Worm (Caenorhabditis elegans) whole organism, mixed stage, embryonic: ENCODE results near the gene fipr-21.

Source experiments
- M03D4.4 ChIP-seq: sonication (generic microtip); optimal IDR thresholded peaks from 2 replicates; lab custom pipeline; 2017; ENCODE audit warnings: mild to moderate bottlenecking, missing genetic modification characterization, missing compliant biosample characterization
- bed-3 ChIP-seq: fragments of 200-800 bp; sonication (Bioruptor generic); optimal IDR thresholded peaks from 3 replicates; lab custom pipeline; 2018; ENCODE audit warnings: mild to moderate bottlenecking, missing genetic modification characterization, moderate library complexity, missing compliant biosample characterization
- blmp-1 ChIP-seq: fragments of 150-350 bp; optimal IDR thresholded peaks from 2 replicates; lab custom pipeline; 2014; ENCODE audit warnings: missing biosample characterization, missing genetic modification characterization
- ceh-43 ChIP-seq: fragments of 200-800 bp; sonication (Bioruptor generic); optimal IDR thresholded peaks from 2 replicates; lab custom pipeline; 2018; ENCODE audit warnings: mild to moderate bottlenecking, missing genetic modification characterization, moderate library complexity, missing compliant biosample characterization
- ceh-83 ChIP-seq: fragments of 200-800 bp; sonication (Bioruptor generic); optimal IDR thresholded peaks from 2 replicates; lab custom pipeline; 2018; ENCODE audit warnings: mild to moderate bottlenecking, missing genetic modification characterization, missing compliant biosample characterization
- cnd-1 ChIP-seq: fragments of 200-800 bp; sonication (Bioruptor generic); optimal IDR thresholded peaks from 2 replicates; lab custom pipeline; 2018; ENCODE audit warnings: mild to moderate bottlenecking, missing genetic modification characterization, missing compliant biosample characterization
- elt-1 ChIP-seq: sonication (generic microtip); optimal IDR thresholded peaks from 2 replicates; lab custom pipeline; 2017; ENCODE audit warnings: missing genetic modification characterization, mild to moderate bottlenecking, missing compliant biosample characterization, antibody characterized with exemption, moderate library complexity, borderline replicate concordance; ENCODE audit not compliant: insufficient read depth
- elt-3 ChIP-seq: fragments of 150-350 bp; optimal IDR thresholded peaks from 2 replicates; lab custom pipeline; 2014; ENCODE audit warnings: missing biosample characterization, missing genetic modification characterization
- ham-2 ChIP-seq: fragments of 200-800 bp; sonication (Bioruptor generic); optimal IDR thresholded peaks from 2 replicates; lab custom pipeline; 2018; ENCODE audit warnings: mild to moderate bottlenecking, missing genetic modification characterization, missing compliant biosample characterization
- hlh-1 ChIP-seq: fragments of 150-350 bp; optimal IDR thresholded peaks from 2 replicates; lab custom pipeline; 2014; ENCODE audit warnings: missing biosample characterization, missing genetic modification reagents, missing genetic modification characterization
- mab-5 ChIP-seq: fragments of 150-350 bp; optimal IDR thresholded peaks from 2 replicates; lab custom pipeline; 2014; ENCODE audit warnings: missing biosample characterization, missing genetic modification characterization
- nhr-2 ChIP-seq: fragments of 150-350 bp; optimal IDR thresholded peaks from 2 replicates; lab custom pipeline; 2014; ENCODE audit warnings: missing biosample characterization, missing genetic modification characterization
- nhr-28 ChIP-seq: fragments of 150-350 bp; optimal IDR thresholded peaks from 2 replicates; lab custom pipeline; 2014; ENCODE audit warnings: missing biosample characterization, missing genetic modification characterization
- pha-4 ChIP-seq: fragments of 150-350 bp; optimal IDR thresholded peaks from 2 replicates; lab custom pipeline; 2018; ENCODE audit warnings: missing biosample characterization, missing genetic modification reagents, missing genetic modification characterization
- sem-2 ChIP-seq: fragments of 200-800 bp; sonication (Bioruptor generic); optimal IDR thresholded peaks from 2 replicates; lab custom pipeline; 2018; ENCODE audit warnings: mild to moderate bottlenecking, missing genetic modification characterization, missing compliant biosample characterization
- snpc-4 ChIP-seq: fragments of 150-350 bp; optimal IDR thresholded peaks from 2 replicates; lab custom pipeline; 2014; ENCODE audit warnings: missing biosample characterization, missing genetic modification characterization
- sptf-1 ChIP-seq: sonication (generic microtip); optimal IDR thresholded peaks from 2 replicates; lab custom pipeline; 2017; ENCODE audit warnings: mild to moderate bottlenecking, missing genetic modification characterization, moderate library complexity, missing compliant biosample characterization
- tbx-8 ChIP-seq: fragments of 200-800 bp; sonication (Bioruptor generic); optimal IDR thresholded peaks from 2 replicates; lab custom pipeline; 2018; ENCODE audit warnings: mild to moderate bottlenecking, missing genetic modification characterization, moderate library complexity, missing compliant biosample characterization
- unc-120 ChIP-seq: sonication (generic microtip); optimal IDR thresholded peaks from 2 replicates; lab custom pipeline; 2017; ENCODE audit warnings: missing genetic modification characterization, missing compliant biosample characterization; ENCODE audit not compliant: poor library complexity, severe bottlenecking
- unc-39 ChIP-seq: fragments of 150-350 bp; optimal IDR thresholded peaks from 2 replicates; lab custom pipeline; 2014; ENCODE audit warnings: missing biosample characterization, missing genetic modification characterization
- unc-62 ChIP-seq: fragments of 150-350 bp; optimal IDR thresholded peaks from 2 replicates; lab custom pipeline; 2014; ENCODE audit warnings: missing biosample characterization, missing genetic modification reagents, missing genetic modification characterization
- zip-8 ChIP-seq: fragments of 150-350 bp; optimal IDR thresholded peaks from 2 replicates; lab custom pipeline; 2014; ENCODE audit warnings: missing biosample characterization, missing genetic modification characterization
- ztf-11 ChIP-seq: fragments of 150-350 bp; optimal IDR thresholded peaks from 2 replicates; lab custom pipeline; 2014; ENCODE audit warnings: missing biosample characterization, missing genetic modification characterization

The fipr-21 gene

DNA sequence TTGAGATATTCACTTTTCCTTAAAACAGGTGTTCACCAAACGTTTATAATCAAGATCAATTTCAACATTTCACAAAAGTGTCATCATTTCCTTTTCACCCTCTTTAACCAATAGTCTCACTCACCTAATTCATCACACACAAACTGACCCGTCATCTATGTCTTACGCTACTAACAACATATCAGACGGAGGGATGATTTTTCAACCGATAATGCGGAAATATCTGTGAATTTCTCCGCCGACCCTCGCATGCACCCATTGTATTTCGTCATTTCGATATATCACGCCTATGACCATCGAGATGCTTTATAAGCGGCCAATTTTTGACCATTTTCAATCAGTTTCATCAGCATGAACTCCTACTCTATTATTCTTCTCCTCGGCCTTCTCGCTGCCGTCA is at the start of gene fipr-21:
fipr-21 (plus strand) TSS at position 352 of the 400 bp plus-strand sequence.
- TF ChIP-seq ham-2 (GFP tag; lab: Kevin White, UChicago) (no peak), unc-62 (GFP tag; lab: Kevin White, UChicago) (peak; percentile 8), elt-1 (tag; lab: Kevin White, UChicago) (peak; percentile 57), zip-8 (tag; lab: Kevin White, UChicago) (no peak)

DNA sequence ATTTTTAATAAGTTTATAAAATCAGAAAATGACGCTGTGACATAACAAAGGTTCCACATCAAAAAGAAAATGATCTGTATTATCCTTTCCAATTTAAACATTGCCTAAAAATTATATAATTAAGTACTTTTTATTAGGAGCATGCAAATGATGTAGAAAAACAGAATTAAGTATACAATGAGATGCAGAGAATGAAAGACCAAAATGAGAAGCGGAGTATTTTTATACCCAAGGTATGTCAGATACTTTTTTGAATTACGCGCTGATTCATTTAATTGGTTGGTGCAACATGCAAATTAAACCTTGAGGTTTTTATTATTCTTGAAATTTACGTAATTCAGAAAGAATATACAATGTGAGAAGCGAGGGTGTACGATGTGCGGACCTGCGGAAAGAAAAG is 44.3 kb upstream of the fipr-21 start, which contains the start of gene C32A9.1:
C32A9.1 (minus strand) TSS at position 101 of the 400 bp plus-strand sequence.
- no peak for TF ChIP-seq ham-2 (GFP tag; lab: Kevin White, UChicago)
- TF ChIP-seq hlh-1 = no peak
- TF ChIP-seq elt-1 (tag; lab: Kevin White, UChicago) = no peak
- TF ChIP-seq tbx-8 = no peak
- no peak for TF ChIP-seq unc-39
- no peak for TF ChIP-seq snpc-4 (tag; lab: Kevin White, UChicago)
- no peak for TF ChIP-seq sem-2 (GFP tag; lab: Kevin White, UChicago)
- no peak for TF ChIP-seq zip-8 (tag; lab: Kevin White, UChicago)
- no peak for TF ChIP-seq nhr-28 (tag; lab: Kevin White, UChicago)
- TF ChIP-seq cnd-1 = no peak
- no peak for TF ChIP-seq ceh-43 (GFP tag; lab: Kevin White, UChicago)

DNA sequence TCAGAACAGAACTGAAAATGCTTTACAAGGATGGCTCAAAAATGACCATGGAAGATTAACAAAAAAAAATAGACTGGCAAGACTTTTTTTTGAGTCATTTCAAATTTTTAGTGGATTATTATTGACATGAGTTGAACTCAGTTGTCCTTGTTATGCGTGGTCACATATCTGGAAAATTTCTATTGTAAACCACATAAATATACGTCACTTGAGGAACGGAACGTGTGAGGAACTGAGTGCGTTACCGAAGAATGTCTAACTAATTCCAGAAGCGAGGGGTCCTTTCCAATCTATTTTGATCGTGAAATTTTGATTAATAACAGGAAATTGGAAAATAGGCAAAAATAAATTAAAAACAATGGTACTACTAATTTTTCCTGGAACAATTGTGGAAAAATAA is 42.0 kb upstream of the fipr-21 start:
- no peak for TF ChIP-seq elt-3 (tag; lab: Kevin White, UChicago)

DNA sequence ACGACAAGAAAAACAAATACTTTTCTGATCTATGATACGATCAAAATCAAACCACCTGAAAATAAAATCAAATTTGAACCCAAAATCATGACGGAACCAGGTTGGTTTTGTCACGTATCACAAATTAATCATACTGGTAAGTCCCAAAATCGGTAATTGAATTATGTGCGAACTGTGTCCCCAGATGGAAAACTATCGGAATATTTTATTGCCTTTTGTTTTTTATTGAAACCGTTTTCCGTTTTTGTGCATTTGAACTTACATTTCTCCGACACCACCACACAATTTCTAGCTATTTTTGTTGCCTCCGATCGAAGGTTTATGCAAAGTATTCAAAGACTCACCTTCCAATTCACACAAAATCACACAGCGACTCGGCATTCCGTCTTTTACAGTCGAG is 30.9 kb upstream of the fipr-21 start, which contains the start of gene F41E7.2:
F41E7.2 (plus strand) TSS at position 301 of the 400 bp plus-strand sequence.
- TF ChIP-seq ceh-43 (GFP tag; lab: Kevin White, UChicago) (no peak), sptf-1 (tag; lab: Kevin White, UChicago) (no peak), mab-5 (tag; lab: Kevin White, UChicago) (no peak), M03D4.4 (tag; lab: Kevin White, UChicago) (no peak), elt-1 (tag; lab: Kevin White, UChicago) (no peak)

DNA sequence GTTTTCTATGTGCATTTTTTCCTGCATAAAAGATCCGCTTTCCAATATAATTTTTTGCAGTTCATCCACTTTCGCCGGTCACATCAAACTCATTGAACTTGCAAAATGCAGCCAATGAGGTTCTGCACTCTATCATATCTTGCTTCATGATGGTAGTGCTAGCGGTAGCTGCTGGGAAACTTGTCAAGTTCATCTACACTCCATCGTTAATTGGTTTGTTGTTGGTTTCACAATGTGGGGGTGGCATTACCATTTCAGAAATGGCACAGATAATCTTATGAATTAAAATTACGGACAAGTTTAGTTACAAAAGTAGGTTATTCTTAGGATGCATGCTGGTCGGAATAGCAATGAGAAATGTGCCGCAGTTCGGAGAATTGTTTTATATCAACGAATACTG is 29.9 kb upstream of the fipr-21 start:
- no peak for TF ChIP-seq snpc-4 (tag; lab: Kevin White, UChicago)

DNA sequence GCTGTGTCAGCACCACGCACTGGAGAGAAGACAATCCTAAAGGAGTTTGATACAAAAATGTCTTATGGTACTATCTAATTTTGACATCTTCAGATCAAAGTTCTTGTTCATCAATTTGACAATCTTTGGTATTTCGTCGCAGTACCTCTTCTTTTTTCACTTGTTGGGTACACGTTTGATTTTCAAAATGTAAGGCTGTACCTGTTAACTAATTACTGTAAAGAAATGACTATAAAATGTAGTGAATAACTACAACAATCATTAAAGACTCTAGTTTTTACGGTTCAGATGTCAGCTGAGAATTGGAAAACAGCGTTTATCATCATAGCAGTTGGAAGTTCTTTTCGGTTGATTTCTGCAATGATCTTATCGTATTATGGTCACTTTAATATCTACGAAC is 27.2 kb upstream of the fipr-21 start:
- no peak for TF ChIP-seq bed-3 (GFP tag; lab: Kevin White, UChicago)

DNA sequence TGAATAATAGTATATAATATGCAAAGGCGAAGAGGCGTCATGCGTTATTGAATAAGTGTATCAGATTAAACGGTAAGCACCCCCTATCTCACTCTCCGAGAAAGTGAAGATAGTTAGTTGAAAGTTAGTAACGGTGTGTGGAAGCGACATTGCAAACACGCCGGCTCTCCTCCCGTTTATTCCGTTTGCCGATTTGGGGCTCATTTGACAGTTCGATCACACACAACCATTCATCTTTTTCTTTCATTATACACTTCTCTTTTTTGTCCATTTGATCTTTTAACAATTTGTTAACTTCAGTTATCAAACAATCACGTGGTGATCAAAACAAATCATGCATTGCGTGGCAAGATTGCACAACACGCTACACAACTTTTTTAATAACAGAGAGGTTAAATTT is 25.0 kb upstream of the fipr-21 start, which contains the start of gene slc-9B.1:
slc-9B.1 (plus strand) TSS at position 301 of the 400 bp plus-strand sequence.
- TF ChIP-seq unc-120 (tag; lab: Kevin White, UChicago) (no peak), sptf-1 (tag; lab: Kevin White, UChicago) (no peak)

DNA sequence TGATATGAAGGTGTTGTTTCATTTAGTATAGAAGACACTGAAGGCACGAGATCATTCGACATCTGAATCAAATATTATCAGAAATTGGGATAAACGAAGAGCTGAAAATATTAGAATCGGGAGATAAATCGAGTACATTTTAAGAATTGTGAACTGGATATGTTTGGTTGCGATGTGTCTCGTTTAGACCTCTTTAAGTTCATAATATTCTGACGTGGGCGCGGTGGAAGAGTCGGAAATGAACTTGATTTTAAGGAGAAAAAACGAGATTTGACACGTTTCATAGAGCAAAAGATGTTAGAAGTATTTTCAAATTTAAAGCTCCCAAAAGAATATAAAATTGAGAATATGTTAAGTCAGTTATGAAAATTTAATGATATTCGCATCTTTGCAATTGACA is 18.7 kb upstream of the fipr-21 start, which contains the start of gene npr-6:
npr-6 (minus strand) TSS at position 101 of the 400 bp plus-strand sequence.
- no peak for TF ChIP-seq nhr-2 (tag; lab: Kevin White, UChicago)
- no peak for TF ChIP-seq ceh-83 (GFP tag; lab: Kevin White, UChicago)
- TF ChIP-seq blmp-1 = no peak
- no peak for TF ChIP-seq hlh-1
- TF ChIP-seq unc-62 (GFP tag; lab: Kevin White, UChicago) = no peak
- no peak for TF ChIP-seq pha-4 (tag; lab: Kevin White, UChicago)
- TF ChIP-seq sptf-1 (tag; lab: Kevin White, UChicago) = no peak
- no peak for TF ChIP-seq elt-1 (tag; lab: Kevin White, UChicago)
- TF ChIP-seq sem-2 (GFP tag; lab: Kevin White, UChicago) = no peak
- no peak for TF ChIP-seq unc-39
- no peak for TF ChIP-seq tbx-8

DNA sequence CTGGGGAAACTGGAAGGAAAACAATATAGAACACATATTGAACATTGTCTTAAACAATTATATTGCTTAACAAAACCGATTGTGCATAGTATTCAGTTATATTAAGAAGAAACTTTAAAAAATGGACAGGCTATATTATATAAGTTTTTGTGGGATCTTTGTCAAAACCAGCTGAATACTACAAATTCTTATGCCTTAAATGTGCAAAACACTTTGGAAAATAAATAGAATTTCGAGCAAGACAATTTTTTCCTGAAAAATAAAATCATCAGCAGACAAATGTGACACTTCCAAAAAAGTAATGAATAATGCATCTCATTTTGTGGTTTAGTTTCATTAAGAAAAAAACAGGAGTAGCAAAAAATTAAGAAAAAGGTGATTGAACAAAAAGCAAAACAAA is 6.9 kb upstream of the fipr-21 start:
- TF ChIP-seq ztf-11 (tag; lab: Kevin White, UChicago) = no peak
- TF ChIP-seq, all 35 proteins: peak for 0
